Worm (Caenorhabditis elegans) whole organism, L1 larva: ENCODE results near the gene srt-27.

Experiments used
- C16A3.4 ChIP-seq: fragments of 150-350 bp; optimal IDR thresholded peaks from 2 replicates; lab custom pipeline; 2014; ENCODE audit warnings: missing biosample characterization, missing genetic modification characterization
- aly-2 ChIP-seq: fragments of 150-350 bp; optimal IDR thresholded peaks from 2 replicates; lab custom pipeline; 2014; ENCODE audit warnings: missing biosample characterization, missing genetic modification characterization
- ama-1 ChIP-seq: fragments of 150-350 bp; optimal IDR thresholded peaks from 2 replicates; lab custom pipeline; 2014
- blmp-1 ChIP-seq: fragments of 150-350 bp; optimal IDR thresholded peaks from 2 replicates; lab custom pipeline; 2014; ENCODE audit warnings: missing biosample characterization, missing genetic modification characterization
- ceh-63 ChIP-seq: fragments of 200-800 bp; sonication (Bioruptor generic); optimal IDR thresholded peaks from 2 replicates; lab custom pipeline; 2018; ENCODE audit warnings: mild to moderate bottlenecking, missing genetic modification characterization, missing compliant biosample characterization
- ceh-8 ChIP-seq: fragments of 200-800 bp; sonication (Bioruptor generic); optimal IDR thresholded peaks from 2 replicates; lab custom pipeline; 2018; ENCODE audit warnings: mild to moderate bottlenecking, missing genetic modification characterization, moderate library complexity, missing compliant biosample characterization
- ceh-82 ChIP-seq, 3 experiments: fragments of 150-350 bp in 1 of 3; sonication (generic microtip) in 2 of 3; optimal IDR thresholded peaks; 2 replicates each; lab custom pipeline; 2014 to 2017; ENCODE audit warnings: missing biosample characterization in 3 of 3, missing genetic modification characterization in 3 of 3
- ceh-88 ChIP-seq: fragments of 200-800 bp; sonication (Bioruptor generic); IDR thresholded peaks from 2 replicates; pipeline ENCODE4 v1.3.6; 2022; ENCODE audit warnings: missing genetic modification characterization, missing compliant biosample characterization
- ceh-90 ChIP-seq: sonication (generic microtip); optimal IDR thresholded peaks from 2 replicates; lab custom pipeline; 2016; ENCODE audit warnings: missing genetic modification characterization, missing compliant biosample characterization
- dpl-1 ChIP-seq, 3 experiments: fragments of 150-350 bp in 2 of 3; sonication (generic microtip) in 1 of 3; optimal IDR thresholded peaks; 2 replicates each; lab custom pipeline; 2014 to 2017; ENCODE audit warnings: missing biosample characterization in 3 of 3, missing genetic modification characterization in 3 of 3, missing genetic modification reagents in 3 of 3
- dsc-1 ChIP-seq: sonication (generic microtip); optimal IDR thresholded peaks from 2 replicates; lab custom pipeline; 2016; ENCODE audit warnings: mild to moderate bottlenecking, missing genetic modification characterization, missing compliant biosample characterization
- efl-1 ChIP-seq, 4 experiments: fragments of 150-350 bp; optimal IDR thresholded peaks in 3 of 4; peaks in 1 of 4; 1 replicate in 1 of 4; 2 replicates in 3 of 4; lab custom pipeline; 2014; ENCODE audit warnings: missing biosample characterization in 2 of 4, missing genetic modification characterization in 2 of 4, missing genetic modification reagents in 2 of 4
- egl-13 ChIP-seq: sonication (generic microtip); optimal IDR thresholded peaks from 2 replicates; lab custom pipeline; 2016; ENCODE audit warnings: missing genotype, missing genetic modification reagents, missing genetic modification characterization, missing compliant biosample characterization
- egl-27 ChIP-seq, 2 experiments: fragments of 150-350 bp in 1 of 2; sonication (generic microtip); optimal IDR thresholded peaks; 3 replicates each; lab custom pipeline; 2017 to 2018; ENCODE audit warnings: missing biosample characterization in 2 of 2, missing genetic modification characterization in 2 of 2, missing genetic modification reagents in 2 of 2
- fkh-10 ChIP-seq: sonication (generic microtip); optimal IDR thresholded peaks from 2 replicates; lab custom pipeline; 2017; ENCODE audit warnings: missing biosample characterization, missing genetic modification reagents, missing genetic modification characterization
- fkh-4 ChIP-seq: sonication (generic microtip); optimal IDR thresholded peaks from 2 replicates; lab custom pipeline; 2016; ENCODE audit warnings: missing compliant biosample characterization, missing genetic modification characterization, borderline replicate concordance
- fos-1 ChIP-seq: fragments of 150-350 bp; optimal IDR thresholded peaks from 2 replicates; lab custom pipeline; 2014; ENCODE audit warnings: missing biosample characterization, missing genetic modification characterization
- grh-1 ChIP-seq: fragments of 200-800 bp; sonication (Bioruptor generic); IDR thresholded peaks from 2 replicates; pipeline ENCODE4 v1.3.6; 2022; ENCODE audit warnings: missing genetic modification reagents, missing genetic modification characterization, missing compliant biosample characterization
- hlh-4 ChIP-seq: sonication (generic microtip); optimal IDR thresholded peaks from 2 replicates; lab custom pipeline; 2016; ENCODE audit warnings: mild to moderate bottlenecking, missing genetic modification characterization, missing compliant biosample characterization
- jun-1 ChIP-seq: fragments of 150-350 bp; optimal IDR thresholded peaks from 2 replicates; lab custom pipeline; 2014; ENCODE audit warnings: missing biosample characterization, missing genetic modification reagents, missing genetic modification characterization
- lin-13 ChIP-seq: fragments of 150-350 bp; optimal IDR thresholded peaks from 2 replicates; lab custom pipeline; 2014; ENCODE audit warnings: missing biosample characterization, missing genetic modification reagents, missing genetic modification characterization
- lin-14 ChIP-seq: fragments of 200-800 bp; sonication (Bioruptor generic); optimal IDR thresholded peaks from 2 replicates; lab custom pipeline; 2018; ENCODE audit warnings: mild to moderate bottlenecking, missing genetic modification characterization, moderate library complexity, missing compliant biosample characterization
- lin-15B ChIP-seq: fragments of 150-350 bp; sonication (generic microtip); optimal IDR thresholded peaks from 3 replicates; lab custom pipeline; 2014; ENCODE audit warnings: missing biosample characterization, missing genetic modification characterization
- lin-35 ChIP-seq, 2 experiments: fragments of 150-350 bp; optimal IDR thresholded peaks; 2 replicates each; lab custom pipeline; 2014; ENCODE audit warnings: missing biosample characterization in 2 of 2, missing genetic modification characterization in 2 of 2, missing genetic modification reagents in 2 of 2
- lin-39 ChIP-seq: fragments of 150-350 bp; optimal IDR thresholded peaks from 2 replicates; lab custom pipeline; 2014; ENCODE audit warnings: missing biosample characterization, missing genetic modification reagents, missing genetic modification characterization
- lsy-2 ChIP-seq, 2 experiments: fragments of 150-350 bp; optimal IDR thresholded peaks; 2 replicates each; lab custom pipeline; 2014; ENCODE audit warnings: missing biosample characterization in 2 of 2, missing genetic modification characterization in 2 of 2
- mdl-1 ChIP-seq, 2 experiments: fragments of 150-350 bp; optimal IDR thresholded peaks; 2 replicates each; lab custom pipeline; 2014 to 2017; ENCODE audit warnings: missing biosample characterization in 2 of 2, missing genetic modification characterization in 2 of 2, inconsistent platforms in 1 of 2
- mep-1 ChIP-seq: fragments of 150-350 bp; optimal IDR thresholded peaks from 2 replicates; lab custom pipeline; 2014; ENCODE audit warnings: missing biosample characterization, missing genetic modification characterization
- nhr-12 ChIP-seq: sonication (generic microtip); optimal IDR thresholded peaks from 2 replicates; lab custom pipeline; 2017; ENCODE audit warnings: missing biosample characterization, missing genetic modification characterization
- nhr-19 ChIP-seq: fragments of 200-800 bp; sonication (Bioruptor generic); conservative IDR thresholded peaks from 2 replicates; pipeline ENCODE4 v1.3.6; 2022; ENCODE audit warnings: missing genetic modification characterization, missing compliant biosample characterization
- nhr-237 ChIP-seq: fragments of 150-350 bp; optimal IDR thresholded peaks from 2 replicates; lab custom pipeline; 2014; ENCODE audit warnings: missing biosample characterization, missing genetic modification characterization
- nhr-71 ChIP-seq: sonication (generic microtip); optimal IDR thresholded peaks from 2 replicates; lab custom pipeline; 2016; ENCODE audit warnings: mild to moderate bottlenecking, missing genetic modification characterization, moderate library complexity, missing compliant biosample characterization
- pqm-1 ChIP-seq: sonication (generic microtip); optimal IDR thresholded peaks from 3 replicates; lab custom pipeline; 2017; ENCODE audit warnings: missing biosample characterization, missing genetic modification characterization
- rnt-1 ChIP-seq: sonication (generic microtip); optimal IDR thresholded peaks from 2 replicates; lab custom pipeline; 2016; ENCODE audit warnings: mild to moderate bottlenecking, missing genetic modification characterization, moderate library complexity, missing compliant biosample characterization
- skn-1 ChIP-seq: fragments of 150-350 bp; optimal IDR thresholded peaks from 2 replicates; lab custom pipeline; 2014; ENCODE audit warnings: missing biosample characterization, missing genetic modification characterization
- snpc-4 ChIP-seq: fragments of 150-350 bp; optimal IDR thresholded peaks from 2 replicates; lab custom pipeline; 2014; ENCODE audit warnings: missing biosample characterization, missing genetic modification characterization
- snu-23 ChIP-seq: sonication (generic microtip); optimal IDR thresholded peaks from 2 replicates; lab custom pipeline; 2016; ENCODE audit warnings: missing genetic modification characterization, missing compliant biosample characterization
- sox-4 ChIP-seq: sonication (generic microtip); optimal IDR thresholded peaks from 2 replicates; lab custom pipeline; 2016; ENCODE audit warnings: missing genetic modification characterization, missing compliant biosample characterization
- sptf-1 ChIP-seq: fragments of 150-350 bp; optimal IDR thresholded peaks from 2 replicates; lab custom pipeline; 2014; ENCODE audit warnings: missing biosample characterization, missing genetic modification characterization
- sup-37 ChIP-seq: fragments of 200-800 bp; sonication (Bioruptor generic); optimal IDR thresholded peaks from 2 replicates; lab custom pipeline; 2018; ENCODE audit warnings: mild to moderate bottlenecking, missing genetic modification characterization, missing compliant biosample characterization
- swsn-7 ChIP-seq: sonication (generic microtip); optimal IDR thresholded peaks from 2 replicates; lab custom pipeline; 2016; ENCODE audit warnings: missing genetic modification characterization, missing compliant biosample characterization
- tbx-2 ChIP-seq: sonication (generic microtip); optimal IDR thresholded peaks from 2 replicates; lab custom pipeline; 2016; ENCODE audit warnings: missing genetic modification characterization, missing compliant biosample characterization
- unc-130 ChIP-seq: fragments of 150-350 bp; optimal IDR thresholded peaks from 2 replicates; lab custom pipeline; 2017; ENCODE audit warnings: missing biosample characterization, missing genetic modification characterization, inconsistent platforms
- unc-62 ChIP-seq: fragments of 150-350 bp; optimal IDR thresholded peaks from 2 replicates; lab custom pipeline; 2014; ENCODE audit warnings: missing biosample characterization, missing genetic modification reagents, missing genetic modification characterization
- unc-86 ChIP-seq: sonication (generic microtip); optimal IDR thresholded peaks from 2 replicates; lab custom pipeline; 2016; ENCODE audit warnings: missing genetic modification characterization, missing compliant biosample characterization
- unc-98 ChIP-seq: fragments of 200-800 bp; sonication (Bioruptor generic); IDR thresholded peaks from 2 replicates; pipeline ENCODE4 v1.3.6; 2022; ENCODE audit warnings: missing genetic modification characterization, missing compliant biosample characterization
- vab-15 ChIP-seq: sonication (generic microtip); optimal IDR thresholded peaks from 2 replicates; lab custom pipeline; 2017; ENCODE audit warnings: missing genotype, mild to moderate bottlenecking, missing genetic modification characterization, missing compliant biosample characterization
- xbp-1 ChIP-seq: sonication (generic microtip); optimal IDR thresholded peaks from 2 replicates; lab custom pipeline; 2016; ENCODE audit warnings: missing genetic modification characterization, missing compliant biosample characterization
- zag-1 ChIP-seq: fragments of 150-350 bp; optimal IDR thresholded peaks from 2 replicates; lab custom pipeline; 2014; ENCODE audit warnings: missing biosample characterization, missing genetic modification characterization
- ztf-11 ChIP-seq, 2 experiments: sonication (generic microtip); optimal IDR thresholded peaks; 2 replicates each; lab custom pipeline; 2016 to 2017; ENCODE audit warnings: missing genetic modification characterization in 2 of 2, missing biosample characterization in 1 of 2, missing compliant biosample characterization in 1 of 2
- ztf-4 ChIP-seq: fragments of 150-350 bp; optimal IDR thresholded peaks from 2 replicates; lab custom pipeline; 2014; ENCODE audit warnings: missing biosample characterization, missing genetic modification characterization

The srt-27 gene

ce11 chrV:2673807-2674206 is 46.9 kb downstream of the srt-27 start (continued):
- no peak for TF ChIP-seq ztf-11 (tag; optimal IDR thresholded peaks at IDR 0.05; lab: Kevin White, UChicago)
- no peak for TF ChIP-seq nhr-12 (tag; lab: Kevin White, UChicago)

- TF ChIP-seq unc-86 (peak; percentile 66), xbp-1 (peak; percentile 78), ceh-8 (GFP tag; lab: Kevin White, UChicago) (peak; percentile 33), vab-15 (tag; lab: Kevin White, UChicago) (peak; percentile 99), nhr-71 (peak; percentile 92), ceh-90 (tag; lab: Kevin White, UChicago) (peak; percentile 35), egl-13 (tag; lab: Kevin White, UChicago) (peak; percentile 17), rnt-1 (tag; lab: Kevin White, UChicago) (peak; percentile 87), snu-23 (GFP tag; lab: Kevin White, UChicago) (peak; percentile 89), zag-1 (no peak), nhr-237 (tag; lab: Kevin White, UChicago) (peak; percentile 55), sox-4 (tag; lab: Kevin White, UChicago) (peak; percentile 56), dpl-1 (GFP tag; optimal IDR thresholded peaks at IDR 0.05; lab: Kevin White, UChicago) (peak; percentile 83 to 91 (median 89)), lin-35 (GFP tag; optimal IDR thresholded peaks at IDR 0.05; lab: Kevin White, UChicago) (peak; percentile 87 to 95), lsy-2 (tag; optimal IDR thresholded peaks at IDR 0.05; lab: Kevin White, UChicago) (peak; percentile 87 to 91), sptf-1 (tag; lab: Kevin White, UChicago) (no peak), pqm-1 (no peak), ama-1 (lab: Kevin White, UChicago) (peak; percentile 43), grh-1 (GFP tag; lab: Robert Waterston, UW) (no peak), sup-37 (GFP tag; lab: Kevin White, UChicago) (no peak), unc-62 (GFP tag; lab: Kevin White, UChicago) (no peak), ceh-88 (GFP tag; lab: Robert Waterston, UW) (no peak), skn-1 (tag; lab: Kevin White, UChicago) (peak; percentile 88), nhr-19 (GFP tag; lab: Robert Waterston, UW) (peak; percentile 60), egl-27 (tag; optimal IDR thresholded peaks at IDR 0.05; lab: Kevin White, UChicago) (no peak), ceh-82 (tag; optimal IDR thresholded peaks at IDR 0.05; lab: Kevin White, UChicago) (peak; percentile 66 to 89 (median 81)), aly-2 (tag; lab: Kevin White, UChicago) (peak; percentile 63), C16A3.4 (tag; lab: Kevin White, UChicago) (peak; percentile 89), lin-13 (peak; percentile 82), swsn-7 (peak; percentile 80), ztf-4 (tag; lab: Kevin White, UChicago) (peak; percentile 40), nhr-12 (tag; lab: Kevin White, UChicago) (no peak), lin-39 (peak; percentile 80), jun-1 (tag; lab: Kevin White, UChicago) (peak; percentile 47), lin-15B (tag; lab: Kevin White, UChicago) (peak; percentile 78), mep-1 (peak; percentile 89), efl-1 (optimal IDR thresholded peaks at IDR 0.05; lab: Kevin White, UChicago) (peak; percentile 86 to 94), efl-1 (GFP tag; optimal IDR thresholded peaks at IDR 0.05 in 1 of 2; lab: Kevin White, UChicago) (peak; percentile 90 to 99), ceh-63 (GFP tag; lab: Kevin White, UChicago) (no peak), unc-130 (tag; lab: Kevin White, UChicago) (peak; percentile 74), dsc-1 (peak; percentile 88), lin-14 (GFP tag; lab: Kevin White, UChicago) (peak; percentile 85), mdl-1 (tag; optimal IDR thresholded peaks at IDR 0.05; lab: Kevin White, UChicago) (peak in 1 of 2 experiments; percentile 61), fkh-10 (GFP tag; lab: Kevin White, UChicago) (peak; percentile 49), tbx-2 (tag; lab: Kevin White, UChicago) (peak; percentile 78), fkh-4 (peak; percentile 31), blmp-1 (tag; lab: Kevin White, UChicago) (peak; percentile 80), fos-1 (tag; lab: Kevin White, UChicago) (peak; percentile 68), unc-98 (GFP tag; lab: Robert Waterston, UW) (no peak), snpc-4 (peak; percentile 17), hlh-4 (tag; lab: Kevin White, UChicago) (no peak)
Measured at ce11 chrV:2672603-2673002, 48.1 kb downstream of the srt-27 start, which contains the start of gene W02G9.3. Gene W02G9.3 (plus strand): TSS chrV:2672986.
